Worm (Caenorhabditis elegans) whole organism, mixed stage, embryonic: Measurements from ENCODE around the gene ZC506.1.

Experiments used
- drap-1 ChIP-seq: fragments of 200-800 bp; sonication (Bioruptor generic); optimal IDR thresholded peaks from 3 replicates; lab custom pipeline; 2018; ENCODE audit warnings: mild to moderate bottlenecking, missing genetic modification characterization, missing compliant biosample characterization
- elt-3 ChIP-seq: fragments of 150-350 bp; optimal IDR thresholded peaks from 2 replicates; lab custom pipeline; 2014; ENCODE audit warnings: missing biosample characterization, missing genetic modification characterization
- lsy-2 ChIP-seq: fragments of 150-350 bp; optimal IDR thresholded peaks from 2 replicates; lab custom pipeline; 2014; ENCODE audit warnings: missing biosample characterization, missing genetic modification characterization
- nhr-237 ChIP-seq: fragments of 150-350 bp; optimal IDR thresholded peaks from 2 replicates; lab custom pipeline; 2014; ENCODE audit warnings: missing biosample characterization, missing genetic modification characterization
- snpc-4 ChIP-seq: fragments of 150-350 bp; optimal IDR thresholded peaks from 2 replicates; lab custom pipeline; 2014; ENCODE audit warnings: missing biosample characterization, missing genetic modification characterization
- unc-62 ChIP-seq: fragments of 150-350 bp; optimal IDR thresholded peaks from 2 replicates; lab custom pipeline; 2014; ENCODE audit warnings: missing biosample characterization, missing genetic modification reagents, missing genetic modification characterization
- ztf-11 ChIP-seq: fragments of 150-350 bp; optimal IDR thresholded peaks from 2 replicates; lab custom pipeline; 2014; ENCODE audit warnings: missing biosample characterization, missing genetic modification characterization

- TF ChIP-seq drap-1 (GFP tag; lab: Kevin White, UChicago) (no peak), unc-62 (GFP tag; lab: Kevin White, UChicago) (no peak), ztf-11 (tag; lab: Kevin White, UChicago) (no peak), lsy-2 (tag; lab: Kevin White, UChicago) (no peak), snpc-4 (tag; lab: Kevin White, UChicago) (no peak), elt-3 (tag; lab: Kevin White, UChicago) (no peak), nhr-237 (tag; lab: Kevin White, UChicago) (no peak)
Measured at ce11 chrX:9948963-9949362, 9.8 kb upstream of the ZC506.1 start, which contains the start of gene nas-37.
